Fruit fly (Drosophila melanogaster) whole organism, embryonic: ENCODE data around the gene wg.
A peak's percentile ranks its signal among the peaks of the same experiment; 100 is the strongest.

Experiments
- Awh ChIP-seq: fragments of 200-800 bp; sonication (Bioruptor generic); IDR thresholded peaks from 2 replicates; pipeline ENCODE4, ENCODE4 v1.3.6; 2022; ENCODE audit warnings: missing biosample characterization, missing genetic modification characterization
- Bteb2 ChIP-seq: fragments of 200-800 bp; sonication (Bioruptor generic); optimal IDR thresholded peaks from 2 replicates; lab custom pipeline; 2016; ENCODE audit warnings: missing biosample characterization, missing genetic modification characterization
- CG10267 ChIP-seq: fragments of 200-800 bp; sonication (Bioruptor generic); optimal IDR thresholded peaks from 2 replicates; lab custom pipeline; 2018; ENCODE audit warnings: missing biosample characterization, mild to moderate bottlenecking, missing genetic modification characterization, moderate library complexity
- CG10366 ChIP-seq: fragments of 200-800 bp; sonication (Bioruptor generic); IDR thresholded peaks from 2 replicates; pipeline ENCODE4 v1.3.6; 2022; ENCODE audit warnings: missing biosample characterization, missing genetic modification characterization
- CG11696 ChIP-seq: fragments of 200-800 bp; sonication (Bioruptor generic); IDR thresholded peaks from 2 replicates; pipeline ENCODE4 v1.3.6; 2022; ENCODE audit warnings: missing biosample characterization, missing genetic modification characterization
- CG12391 ChIP-seq: fragments of 200-800 bp; sonication (Bioruptor generic); optimal IDR thresholded peaks from 3 replicates; lab custom pipeline; 2018; ENCODE audit warnings: missing biosample characterization, mild to moderate bottlenecking, missing genetic modification characterization, moderate library complexity
- CG13624 ChIP-seq: fragments of 200-800 bp; sonication (Bioruptor generic); optimal IDR thresholded peaks from 2 replicates; lab custom pipeline; 2016; ENCODE audit warnings: missing biosample characterization, missing genetic modification characterization
- CG14667 ChIP-seq: fragments of 200-800 bp; sonication (Bioruptor generic); IDR thresholded peaks from 2 replicates; pipeline ENCODE4 v1.3.6; 2022; ENCODE audit warnings: missing biosample characterization, missing genetic modification characterization
- CG14860 ChIP-seq: fragments of 200-800 bp; sonication (Bioruptor generic); IDR thresholded peaks from 3 replicates; pipeline ENCODE4 v1.3.6; 2022; ENCODE audit warnings: missing biosample characterization, missing genetic modification characterization; ENCODE audit not compliant: partially characterized antibody
- CG16813 ChIP-seq: fragments of 200-800 bp; sonication (Bioruptor generic); IDR thresholded peaks from 3 replicates; pipeline ENCODE4 v1.3.6; 2022; ENCODE audit warnings: missing biosample characterization, missing genetic modification characterization; ENCODE audit not compliant: partially characterized antibody
- CG16815 ChIP-seq: fragments of 200-800 bp; sonication (Bioruptor generic); optimal IDR thresholded peaks from 3 replicates; lab custom pipeline; 2017; ENCODE audit warnings: missing biosample characterization, mild to moderate bottlenecking, missing genetic modification characterization
- CG18011 ChIP-seq: fragments of 200-800 bp; sonication (Bioruptor generic); optimal IDR thresholded peaks from 2 replicates; lab custom pipeline; 2017; ENCODE audit warnings: missing biosample characterization, missing genetic modification characterization, mild to moderate bottlenecking, moderate library complexity, missing genotype
- CG18476 ChIP-seq: fragments of 200-800 bp; sonication (Bioruptor generic); optimal IDR thresholded peaks from 2 replicates; lab custom pipeline; 2016; ENCODE audit warnings: missing biosample characterization, mild to moderate bottlenecking, missing genetic modification characterization
- CG2116 ChIP-seq: fragments of 200-800 bp; sonication (Bioruptor generic); optimal IDR thresholded peaks from 3 replicates; lab custom pipeline; 2018; ENCODE audit warnings: missing biosample characterization, mild to moderate bottlenecking, missing genetic modification characterization
- CG2202 ChIP-seq: fragments of 200-800 bp; sonication (Bioruptor generic); optimal IDR thresholded peaks from 2 replicates; lab custom pipeline; 2018; ENCODE audit warnings: missing biosample characterization, mild to moderate bottlenecking, missing genetic modification characterization
- CG30431 ChIP-seq: fragments of 200-800 bp; sonication (Bioruptor generic); optimal IDR thresholded peaks from 2 replicates; lab custom pipeline; 2017; ENCODE audit warnings: missing biosample characterization, missing genetic modification characterization
- CG6791 ChIP-seq: fragments of 200-800 bp; sonication (Bioruptor generic); IDR thresholded peaks from 3 replicates; pipeline ENCODE4 v1.3.6; 2022; ENCODE audit warnings: missing biosample characterization, missing genetic modification characterization; ENCODE audit not compliant: partially characterized antibody
- CG7839 ChIP-seq: fragments of 200-800 bp; sonication (Bioruptor generic); optimal IDR thresholded peaks from 3 replicates; lab custom pipeline; 2018; ENCODE audit warnings: missing biosample characterization, mild to moderate bottlenecking, missing genetic modification characterization, moderate library complexity
- CG7928 ChIP-seq: fragments of 200-800 bp; sonication (Bioruptor generic); optimal IDR thresholded peaks from 2 replicates; lab custom pipeline; 2017; ENCODE audit warnings: missing biosample characterization, mild to moderate bottlenecking, missing genetic modification characterization
- Gug ChIP-seq: fragments of 200-800 bp; sonication (Bioruptor generic); IDR thresholded peaks from 4 replicates; pipeline ENCODE4 v1.3.6; 2022; ENCODE audit warnings: missing biosample characterization, missing genetic modification characterization
- HmgD ChIP-seq: fragments of 200-800 bp; sonication (Bioruptor generic); optimal IDR thresholded peaks from 3 replicates; lab custom pipeline; 2016; ENCODE audit warnings: missing biosample characterization, missing genetic modification characterization
- NC2α ChIP-seq: fragments of 200-800 bp; sonication (Bioruptor generic); optimal IDR thresholded peaks from 2 replicates; lab custom pipeline; 2016; ENCODE audit warnings: missing biosample characterization, missing genetic modification characterization
- Oaz ChIP-seq: fragments of 200-800 bp; sonication (Bioruptor generic); IDR thresholded peaks from 2 replicates; pipeline ENCODE4 v1.3.6; 2022; ENCODE audit warnings: missing biosample characterization, missing genetic modification characterization
- PHDP ChIP-seq: fragments of 200-800 bp; sonication (Bioruptor generic); optimal IDR thresholded peaks from 3 replicates; lab custom pipeline; 2018; ENCODE audit warnings: missing biosample characterization, mild to moderate bottlenecking, missing genetic modification characterization, moderate library complexity
- Ravus ChIP-seq: fragments of 200-800 bp; sonication (Bioruptor generic); IDR thresholded peaks from 2 replicates; pipeline ENCODE4 v1.3.6; 2022; ENCODE audit warnings: missing biosample characterization, missing genetic modification characterization
- ab ChIP-seq: fragments of 200-800 bp; sonication (Bioruptor generic); optimal IDR thresholded peaks from 2 replicates; lab custom pipeline; 2016; ENCODE audit warnings: missing biosample characterization, missing genetic modification characterization
- ac ChIP-seq: fragments of 200-800 bp; sonication (Bioruptor generic); optimal IDR thresholded peaks from 3 replicates; lab custom pipeline; 2017; ENCODE audit warnings: missing biosample characterization, mild to moderate bottlenecking, missing genetic modification characterization
- ash1 ChIP-seq: fragments of 200-800 bp; sonication (Bioruptor generic); optimal IDR thresholded peaks from 2 replicates; lab custom pipeline; 2018; ENCODE audit warnings: missing biosample characterization, mild to moderate bottlenecking, missing genetic modification characterization
- cas ChIP-seq: fragments of 200-800 bp; sonication (Bioruptor generic); IDR thresholded peaks from 2 replicates; pipeline ENCODE4 v1.3.6; 2022; ENCODE audit warnings: missing biosample characterization, missing genetic modification characterization
- chm ChIP-seq: fragments of 200-800 bp; sonication (Bioruptor generic); IDR thresholded peaks from 2 replicates; pipeline ENCODE4 v1.3.6; 2022; ENCODE audit warnings: missing biosample characterization, missing genetic modification characterization
- chn ChIP-seq: fragments of 200-800 bp; sonication (Bioruptor generic); optimal IDR thresholded peaks from 2 replicates; lab custom pipeline; 2016; ENCODE audit warnings: missing biosample characterization, missing genetic modification characterization
- crc ChIP-seq: fragments of 200-800 bp; sonication (Bioruptor generic); optimal IDR thresholded peaks from 2 replicates; lab custom pipeline; 2016; ENCODE audit warnings: missing biosample characterization, missing genetic modification characterization
- croc ChIP-seq: fragments of 200-800 bp; sonication (Bioruptor generic); conservative IDR thresholded peaks from 3 replicates; pipeline ENCODE4 v1.3.6; 2022; ENCODE audit warnings: missing biosample characterization, missing genetic modification characterization
- dan ChIP-seq: fragments of 200-800 bp; sonication (Bioruptor generic); IDR thresholded peaks from 2 replicates; pipeline ENCODE4 v1.3.6; 2022; ENCODE audit warnings: missing biosample characterization, missing genetic modification characterization
- dmrt99B ChIP-seq: fragments of 200-800 bp; sonication (Bioruptor generic); optimal IDR thresholded peaks from 2 replicates; lab custom pipeline; 2018; ENCODE audit warnings: missing biosample characterization, mild to moderate bottlenecking, missing genetic modification characterization, moderate library complexity
- esg ChIP-seq: fragments of 200-800 bp; sonication (Bioruptor generic); conservative IDR thresholded peaks from 2 replicates; pipeline ENCODE4 v1.3.6; 2022; ENCODE audit warnings: missing biosample characterization, missing genetic modification characterization
- gcm ChIP-seq: fragments of 200-800 bp; sonication (Bioruptor generic); optimal IDR thresholded peaks from 2 replicates; lab custom pipeline; 2019; ENCODE audit warnings: missing biosample characterization, mild to moderate bottlenecking, missing genetic modification characterization, moderate library complexity
- gro ChIP-seq: fragments of 200-800 bp; sonication (Bioruptor generic); optimal IDR thresholded peaks from 2 replicates; lab custom pipeline; 2016; ENCODE audit warnings: missing biosample characterization, missing genetic modification characterization
- hb ChIP-seq: fragments of 200-800 bp; sonication (Bioruptor generic); IDR thresholded peaks from 3 replicates; pipeline ENCODE4 v1.3.6; 2022; ENCODE audit warnings: missing biosample characterization, missing genetic modification characterization; ENCODE audit not compliant: partially characterized antibody
- inv ChIP-seq: fragments of 200-800 bp; sonication (Bioruptor generic); IDR thresholded peaks from 2 replicates; pipeline ENCODE4 v1.3.6; 2022; ENCODE audit warnings: missing biosample characterization, missing genetic modification characterization; ENCODE audit not compliant: partially characterized antibody
- lab ChIP-seq: fragments of 200-800 bp; sonication (Bioruptor generic); optimal IDR thresholded peaks from 3 replicates; lab custom pipeline; 2017; ENCODE audit warnings: missing biosample characterization, missing genetic modification characterization, mild to moderate bottlenecking, moderate library complexity, missing genetic modification reagents
- lmd ChIP-seq: fragments of 200-800 bp; sonication (Bioruptor generic); IDR thresholded peaks from 2 replicates; pipeline ENCODE4 v1.3.6; 2022; ENCODE audit warnings: missing biosample characterization, missing genetic modification characterization
- lov ChIP-seq, 2 experiments: fragments of 200-800 bp in 1 of 2; fragments of >200 bp in 1 of 2; sonication (Bioruptor generic) in 1 of 2; IDR thresholded peaks in 1 of 2; optimal IDR thresholded peaks in 1 of 2; 2 replicates in 1 of 2; 3 replicates in 1 of 2; pipeline versions ENCODE4 v1.3.6 to Lab custom; 2017 to 2022; ENCODE audit warnings: missing biosample characterization in 1 of 2, missing genetic modification characterization in 1 of 2
- nerfin-2 ChIP-seq: fragments of 200-800 bp; sonication (Bioruptor generic); IDR thresholded peaks from 2 replicates; pipeline ENCODE4 v1.3.6; 2022; ENCODE audit warnings: missing biosample characterization, missing genetic modification characterization; ENCODE audit not compliant: partially characterized antibody
- nom ChIP-seq: fragments of 200-800 bp; sonication (Bioruptor generic); optimal IDR thresholded peaks from 2 replicates; lab custom pipeline; 2017; ENCODE audit warnings: missing biosample characterization, missing genetic modification characterization, mild to moderate bottlenecking, moderate library complexity, missing genetic modification reagents
- pfk ChIP-seq: fragments of 200-800 bp; sonication (Bioruptor generic); optimal IDR thresholded peaks from 2 replicates; lab custom pipeline; 2018; ENCODE audit warnings: missing biosample characterization, mild to moderate bottlenecking, missing genetic modification characterization, moderate library complexity
- phol ChIP-seq: fragments of 200-800 bp; sonication (Bioruptor generic); optimal IDR thresholded peaks from 3 replicates; lab custom pipeline; 2018; ENCODE audit warnings: missing biosample characterization, mild to moderate bottlenecking, missing genetic modification characterization, moderate library complexity
- usp ChIP-seq: fragments of >200 bp; optimal IDR thresholded peaks from 2 replicates; lab custom pipeline; 2017; ENCODE audit warnings: missing biosample characterization, missing genetic modification characterization

The wg gene

DNA sequence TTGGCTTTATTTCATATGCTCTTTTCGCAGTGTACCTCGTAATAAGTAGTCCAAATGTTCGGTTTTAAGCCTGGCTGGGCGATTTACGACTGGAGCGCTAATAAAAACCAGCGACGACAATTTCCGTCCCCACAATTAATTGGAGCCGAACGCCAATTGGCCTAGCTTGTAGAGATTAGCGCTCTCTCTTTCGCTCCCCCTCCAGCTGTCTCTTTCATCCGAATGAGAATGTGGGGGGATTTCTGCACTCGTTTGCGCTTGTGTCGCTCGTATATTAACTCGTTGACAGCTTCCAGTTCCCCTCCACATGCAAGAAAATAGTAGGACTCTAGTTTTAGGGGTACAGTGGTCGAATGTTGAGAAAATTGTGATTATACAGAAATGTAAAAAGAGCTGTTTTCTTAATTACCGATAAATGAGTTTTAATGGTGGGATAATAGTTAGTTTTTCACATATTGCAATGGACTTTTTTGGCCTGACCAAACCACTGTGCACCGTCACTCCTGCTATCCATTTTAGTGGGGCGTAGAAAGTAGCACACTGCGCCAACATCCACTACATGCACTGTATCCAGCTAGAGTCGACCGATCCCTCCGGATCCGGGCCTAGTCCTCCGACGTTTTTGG lies 6.4 kb downstream of the wg start (continued):
- TF ChIP-seq CG7839 (tag; lab: Kevin White, UChicago) (peak; percentile 3), croc (GFP tag; lab: Robert Waterston, UW) (peak; percentile 38; the same call in 2 of the 3 replicates), inv (GFP tag; lab: Robert Waterston, UW) (no peak), ash1 (GFP tag; lab: Kevin White, UChicago) (no peak), chm (GFP tag; lab: Robert Waterston, UW) (peak; percentile 73; the same call in 1 of the 2 replicates), CG6791 (0 out of 3 replicates have a peak, but pooled peaks have one; percentile 8), dan (0 out of 2 replicates have a peak, but pooled peaks have one; percentile 36), CG14667 (GFP tag; lab: Robert Waterston, UW) (no peak), CG7928 (GFP tag; lab: Kevin White, UChicago) (no peak), CG18476 (GFP tag; lab: Kevin White, UChicago) (no peak), Awh (peak; percentile 61), chn (peak; percentile 38), usp (GFP tag; lab: Kevin White, UChicago) (no peak), lab (GFP tag; lab: Kevin White, UChicago) (no peak), HmgD (GFP tag; lab: Kevin White, UChicago) (no peak), Ravus (no peak), crc (GFP tag; lab: Kevin White, UChicago) (no peak), CG30431 (GFP tag; lab: Kevin White, UChicago) (no peak), CG14860 (GFP tag; lab: Robert Waterston, UW) (no peak), CG16815 (peak; percentile 55), dmrt99B (tag; lab: Kevin White, UChicago) (peak; percentile 4), lmd (GFP tag; lab: Robert Waterston, UW) (peak; percentile 47; the same call in 1 of the 2 replicates), ac (no peak), phol (tag; lab: Kevin White, UChicago) (peak; percentile 27), CG18011 (GFP tag; lab: Kevin White, UChicago) (no peak), esg (GFP tag; lab: Robert Waterston, UW) (0 out of 2 replicates have a peak, but pooled peaks have one; percentile 28), CG16813 (GFP tag; lab: Robert Waterston, UW) (no peak), nerfin-2 (GFP tag; lab: Robert Waterston, UW) (no peak), CG11696 (GFP tag; lab: Robert Waterston, UW) (peak; percentile 46; the same call in 1 of the 2 replicates), ab (GFP tag; lab: Kevin White, UChicago) (no peak), Gug (peak; percentile 36; the same call in 2 of the 4 replicates), gro (GFP tag; lab: Kevin White, UChicago) (no peak), CG10267 (peak; percentile 20), pfk (GFP tag; lab: Kevin White, UChicago) (no peak), CG12391 (tag; lab: Kevin White, UChicago) (peak; percentile 14), cas (GFP tag; lab: Robert Waterston, UW) (no peak), Bteb2 (GFP tag; lab: Kevin White, UChicago) (no peak), hb (no peak), CG2202 (tag; lab: Kevin White, UChicago) (peak; percentile 20), lov (optimal IDR thresholded peaks at IDR 0.05; lab: Kevin White, UChicago) (no peak), lov (GFP tag; IDR thresholded peaks at IDR 0.05; lab: Robert Waterston, UW) (peak; percentile 63; the same call in 1 of the 3 replicates), nom (GFP tag; lab: Kevin White, UChicago) (peak; percentile 48), NC2α (GFP tag; lab: Kevin White, UChicago) (no peak), CG10366 (GFP tag; lab: Robert Waterston, UW) (0 out of 2 replicates have a peak, but pooled peaks have one; percentile 32), CG2116 (GFP tag; lab: Kevin White, UChicago) (no peak), Oaz (GFP tag; lab: Robert Waterston, UW) (no peak), gcm (no peak), CG13624 (GFP tag; lab: Kevin White, UChicago) (no peak), PHDP (tag; lab: Kevin White, UChicago) (no peak)
